Fruit fly (Drosophila melanogaster): ENCODE data around the gene fid.

- TF ChIP-seq CG12299 (tag; optimal IDR thresholded peaks at IDR 0.05) (no peak), gce (GFP tag; IDR thresholded peaks at IDR 0.05) (no peak), CG4424 (GFP tag; optimal IDR thresholded peaks at IDR 0.05) (no peak), CG5953 (GFP tag; IDR thresholded peaks at IDR 0.05) (no peak), ham (GFP tag; IDR thresholded peaks at IDR 0.05) (no peak), CG17328 (GFP tag; IDR thresholded peaks at IDR 0.05) (no peak), Hr78 (GFP tag; optimal IDR thresholded peaks at IDR 0.05) (no peak), emc (GFP tag; optimal IDR thresholded peaks at IDR 0.05) (no peak), toy (GFP tag; IDR thresholded peaks at IDR 0.05) (no peak), unpg (GFP tag; optimal IDR thresholded peaks at IDR 0.05) (no peak)
Measured at dm6 chr3R:25999611-26000010, 29.7 kb downstream of the fid start.
